Fruit fly (Drosophila melanogaster): ENCODE results near the gene Sdic3.
A peak's percentile ranks its signal among the peaks of the same experiment; 100 is the strongest.

Sdic3 gene

DNA sequence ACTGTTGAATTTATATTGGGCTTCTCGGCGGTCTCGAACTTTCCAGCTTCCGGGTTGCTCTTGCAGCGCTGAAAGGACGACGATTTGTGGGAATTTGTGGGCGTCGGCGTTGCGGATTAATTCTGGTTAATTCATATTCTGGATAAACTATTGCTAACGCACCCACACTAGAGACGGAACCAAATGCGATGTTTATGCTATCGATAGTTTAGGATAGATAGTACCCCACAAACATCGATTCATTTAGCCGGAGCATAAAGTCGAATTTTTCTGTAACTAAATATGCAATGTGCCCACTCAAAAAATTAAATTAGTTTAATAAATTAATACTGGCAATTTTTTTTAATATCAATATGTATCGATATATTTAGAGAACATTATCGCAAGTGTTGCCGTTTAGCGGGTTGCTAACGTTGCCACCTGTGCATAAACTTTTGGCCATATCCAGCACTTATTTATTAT is 34.3 kb downstream of the Sdic3 start, which contains the start of gene Rab35 (continued):
- no peak for TF ChIP-seq twi (tag; optimal IDR thresholded peaks at IDR 0.05)
- TF ChIP-seq D19B (GFP tag; optimal IDR thresholded peaks at IDR 0.05) = no peak
- TF ChIP-seq lmd (GFP tag; IDR thresholded peaks at IDR 0.05) = no peak
- no peak for TF ChIP-seq kni (GFP tag; optimal IDR thresholded peaks at IDR 0.05)
- TF ChIP-seq dmrt99B (tag; optimal IDR thresholded peaks at IDR 0.05) = no peak
- no peak for TF ChIP-seq ac (GFP tag; optimal IDR thresholded peaks at IDR 0.05)
- TF ChIP-seq CG18011 (GFP tag; optimal IDR thresholded peaks at IDR 0.05) = no peak
- TF ChIP-seq CG2875 (GFP tag; optimal IDR thresholded peaks at IDR 0.05) = no peak
- no peak for TF ChIP-seq CG10209 (GFP tag; optimal IDR thresholded peaks at IDR 0.05)
- TF ChIP-seq az2 (GFP tag; optimal IDR thresholded peaks at IDR 0.05) = peak; percentile 5
- no peak for TF ChIP-seq psq (GFP tag; optimal IDR thresholded peaks at IDR 0.05)
- TF ChIP-seq CG5953 (GFP tag; IDR thresholded peaks at IDR 0.05) = no peak
- no peak for TF ChIP-seq dpn (GFP tag; optimal IDR thresholded peaks at IDR 0.05)
- TF ChIP-seq luna (GFP tag; optimal IDR thresholded peaks at IDR 0.05) = no peak
- peak; percentile 14; the same call in 1 of the 2 replicates for TF ChIP-seq CG31441 (GFP tag; IDR thresholded peaks at IDR 0.05)
- TF ChIP-seq CG7963 (GFP tag; IDR thresholded peaks at IDR 0.05; ENCODE audit: partially characterized antibody) = peak; percentile 86
- no peak for TF ChIP-seq CG5245 (GFP tag; optimal IDR thresholded peaks at IDR 0.05)
- TF ChIP-seq Hr78 (GFP tag; optimal IDR thresholded peaks at IDR 0.05) = no peak
- TF ChIP-seq CG6175 (GFP tag; IDR thresholded peaks at IDR 0.05) = no peak
- TF ChIP-seq CG34224 (GFP tag; IDR thresholded peaks at IDR 0.05; ENCODE audit: partially characterized antibody) = peak; percentile 92
- no peak for TF ChIP-seq CG1832 (GFP tag; optimal IDR thresholded peaks at IDR 0.05)
- no peak for TF ChIP-seq CG11093 (GFP tag; IDR thresholded peaks at IDR 0.05)
- peak; percentile 11 for TF ChIP-seq CG4820 (GFP tag; optimal IDR thresholded peaks at IDR 0.05)
- peak; percentile 49 for TF ChIP-seq CG2120 (GFP tag; optimal IDR thresholded peaks at IDR 0.05)
- TF ChIP-seq TFAM (GFP tag; optimal IDR thresholded peaks at IDR 0.05) = no peak
- TF ChIP-seq Trl (optimal IDR thresholded peaks at IDR 0.05) = no peak
- TF ChIP-seq Trl (GFP tag; optimal IDR thresholded peaks at IDR 0.05) = no peak
- peak; percentile 33 for TF ChIP-seq zen (tag; optimal IDR thresholded peaks at IDR 0.05)
- TF ChIP-seq gsb (GFP tag; IDR thresholded peaks at IDR 0.05) = no peak
- TF ChIP-seq zf30C (GFP tag; optimal IDR thresholded peaks at IDR 0.05) = no peak
- TF ChIP-seq Nf-YA (GFP tag; IDR thresholded peaks at IDR 0.05) = no peak
- no peak for TF ChIP-seq Kr (GFP tag; optimal IDR thresholded peaks at IDR 0.05)
- no peak for TF ChIP-seq tap (tag; optimal IDR thresholded peaks at IDR 0.05)
- no peak for TF ChIP-seq ham (GFP tag; IDR thresholded peaks at IDR 0.05)
- no peak for TF ChIP-seq CrebB (tag; optimal IDR thresholded peaks at IDR 0.05)
- peak; percentile 95 for TF ChIP-seq CG16813 (GFP tag; IDR thresholded peaks at IDR 0.05; ENCODE audit: partially characterized antibody)
- no peak for TF ChIP-seq pb (GFP tag; optimal IDR thresholded peaks at IDR 0.05)
- TF ChIP-seq Drgx (GFP tag; IDR thresholded peaks at IDR 0.05) = no peak
- no peak for TF ChIP-seq CG6654 (GFP tag; optimal IDR thresholded peaks at IDR 0.05)
- no peak for TF ChIP-seq ewg (GFP tag; optimal IDR thresholded peaks at IDR 0.05)
- TF ChIP-seq Ravus (GFP tag; IDR thresholded peaks at IDR 0.05) = no peak
- no peak for TF ChIP-seq prd (optimal IDR thresholded peaks at IDR 0.05)
- TF ChIP-seq prd (GFP tag; IDR thresholded peaks at IDR 0.05) = peak; percentile 38; the same call in 1 of the 3 replicates
- TF ChIP-seq Blimp-1 (GFP tag; optimal IDR thresholded peaks at IDR 0.05) = no peak
- TF ChIP-seq wek (GFP tag; optimal IDR thresholded peaks at IDR 0.05) = no peak
- TF ChIP-seq nerfin-2 (GFP tag; IDR thresholded peaks at IDR 0.05; ENCODE audit: partially characterized antibody) = peak; percentile 91
- TF ChIP-seq bcd (GFP tag; optimal IDR thresholded peaks at IDR 0.05) = peak; percentile 0
- no peak for TF ChIP-seq CG7357 (GFP tag; IDR thresholded peaks at IDR 0.05)
- TF ChIP-seq MESR4 (GFP tag; optimal IDR thresholded peaks at IDR 0.05) = peak; percentile 82
- TF ChIP-seq CG33213 (GFP tag; optimal IDR thresholded peaks at IDR 0.05) = no peak
- no peak for TF ChIP-seq CG16815 (GFP tag; optimal IDR thresholded peaks at IDR 0.05)
